Worm (Caenorhabditis elegans) whole organism, midembryonic: ENCODE measurements around the gene unc-105.

Experiments used
- cog-1 ChIP-seq: sonication (generic microtip); optimal IDR thresholded peaks from 2 replicates; lab custom pipeline; 2016; ENCODE audit warnings: missing genetic modification characterization, missing compliant biosample characterization
- flt-1 ChIP-seq: fragments of 200-800 bp; sonication (Bioruptor generic); IDR thresholded peaks from 2 replicates; pipeline ENCODE4 v1.3.6; 2022; ENCODE audit warnings: missing genetic modification characterization, missing compliant biosample characterization
- ref-1 ChIP-seq: fragments of 200-800 bp; sonication (Bioruptor generic); conservative IDR thresholded peaks from 2 replicates; pipeline ENCODE4 v1.3.6; 2022; ENCODE audit warnings: missing genetic modification reagents, missing genetic modification characterization, missing compliant biosample characterization
- tab-1 ChIP-seq: fragments of 200-800 bp; sonication (Bioruptor generic); IDR thresholded peaks from 2 replicates; pipeline ENCODE4 v1.3.6; 2022; ENCODE audit warnings: missing genetic modification characterization, missing compliant biosample characterization
- ztf-23 ChIP-seq: fragments of 200-800 bp; sonication (Bioruptor generic); IDR thresholded peaks from 2 replicates; pipeline ENCODE4 v1.3.6; 2022; ENCODE audit warnings: missing genetic modification reagents, missing genetic modification characterization, missing compliant biosample characterization
- ztf-29 ChIP-seq: fragments of 200-800 bp; sonication (Bioruptor generic); IDR thresholded peaks from 2 replicates; pipeline ENCODE4 v1.3.6; 2022; ENCODE audit warnings: missing genetic modification reagents, missing genetic modification characterization, missing compliant biosample characterization

DNA sequence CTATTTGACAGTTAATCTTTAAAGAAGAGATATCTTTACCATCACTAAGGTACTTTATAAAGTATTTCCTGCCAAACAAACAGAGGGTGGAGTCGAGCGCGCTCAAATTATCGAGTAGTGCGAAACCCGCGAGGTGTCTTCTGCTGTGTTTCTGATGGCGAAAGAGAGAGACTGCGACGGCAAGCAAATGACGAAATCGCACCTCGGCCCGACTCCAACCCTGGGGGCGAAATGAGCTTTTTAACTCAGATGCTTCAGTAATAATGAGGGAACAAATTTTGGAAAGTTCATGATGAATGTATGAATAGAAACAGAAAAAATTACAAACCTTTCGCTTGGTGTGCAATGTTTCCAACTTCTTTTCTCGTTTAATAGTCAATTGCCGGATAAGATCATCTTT is 24.7 kb upstream of the unc-105 start:
- TF ChIP-seq tab-1 (GFP tag; lab: Robert Waterston, UW): no peak
- no peak for TF ChIP-seq ref-1 (GFP tag; lab: Robert Waterston, UW)
- no peak for TF ChIP-seq cog-1 (tag; lab: Kevin White, UChicago)
- no peak for TF ChIP-seq ztf-23 (GFP tag; lab: Robert Waterston, UW)
- TF ChIP-seq ztf-29 (GFP tag; lab: Robert Waterston, UW): no peak
- TF ChIP-seq flt-1 (GFP tag; lab: Robert Waterston, UW): no peak
